Fruit fly (Drosophila melanogaster) whole organism, embryonic: ENCODE measurements around the gene Gk2.

Source experiments
- ATbp ChIP-seq: fragments of 200-800 bp; sonication (Bioruptor generic); optimal IDR thresholded peaks from 2 replicates; lab custom pipeline; 2017; ENCODE audit warnings: missing biosample characterization, mild to moderate bottlenecking, missing genetic modification characterization, missing genetic modification reagents
- BEAF-32 ChIP-seq: fragments of 200-800 bp; sonication (Bioruptor generic); optimal IDR thresholded peaks from 3 replicates; lab custom pipeline; 2017; ENCODE audit warnings: missing biosample characterization, missing genetic modification characterization, mild to moderate bottlenecking, moderate library complexity, missing genetic modification reagents
- CG10267 ChIP-seq: fragments of 200-800 bp; sonication (Bioruptor generic); optimal IDR thresholded peaks from 2 replicates; lab custom pipeline; 2018; ENCODE audit warnings: missing biosample characterization, mild to moderate bottlenecking, missing genetic modification characterization, moderate library complexity
- CG11696 ChIP-seq: fragments of 200-800 bp; sonication (Bioruptor generic); IDR thresholded peaks from 2 replicates; pipeline ENCODE4 v1.3.6; 2022; ENCODE audit warnings: missing biosample characterization, missing genetic modification characterization
- CG12299 ChIP-seq: fragments of 200-800 bp; sonication (Bioruptor generic); optimal IDR thresholded peaks from 2 replicates; lab custom pipeline; 2018; ENCODE audit warnings: missing biosample characterization, mild to moderate bottlenecking, missing genetic modification characterization
- CG12769 ChIP-seq: fragments of 200-800 bp; sonication (Bioruptor generic); optimal IDR thresholded peaks from 2 replicates; lab custom pipeline; 2019; ENCODE audit warnings: missing biosample characterization, mild to moderate bottlenecking, missing genetic modification characterization, moderate library complexity
- CG13296 ChIP-seq: fragments of 200-800 bp; sonication (Bioruptor generic); optimal IDR thresholded peaks from 3 replicates; lab custom pipeline; 2018; ENCODE audit warnings: missing biosample characterization, mild to moderate bottlenecking, missing genetic modification characterization
- CG13775 ChIP-seq: fragments of 200-800 bp; sonication (Bioruptor generic); optimal IDR thresholded peaks from 3 replicates; lab custom pipeline; 2017; ENCODE audit warnings: missing biosample characterization, mild to moderate bottlenecking, missing genetic modification characterization
- CG14014 ChIP-seq: fragments of 200-800 bp; sonication (Bioruptor generic); IDR thresholded peaks from 2 replicates; pipeline ENCODE4 v1.3.6; 2022; ENCODE audit warnings: missing biosample characterization, missing genetic modification characterization
- CG14441 ChIP-seq: fragments of 200-800 bp; sonication (Bioruptor generic); IDR thresholded peaks from 2 replicates; pipeline ENCODE4 v1.3.6; 2022; ENCODE audit warnings: missing biosample characterization, missing genetic modification characterization
- CG15011 ChIP-seq: fragments of 200-800 bp; sonication (Bioruptor generic); optimal IDR thresholded peaks from 3 replicates; lab custom pipeline; 2018; ENCODE audit warnings: missing biosample characterization, mild to moderate bottlenecking, missing genetic modification characterization
- CG15269 ChIP-seq: fragments of 200-800 bp; sonication (Bioruptor generic); optimal IDR thresholded peaks from 2 replicates; lab custom pipeline; 2018; ENCODE audit warnings: missing biosample characterization, mild to moderate bottlenecking, missing genetic modification characterization, moderate library complexity
- CG1529 ChIP-seq: fragments of 200-800 bp; sonication (Bioruptor generic); optimal IDR thresholded peaks from 3 replicates; lab custom pipeline; 2018; ENCODE audit warnings: missing biosample characterization, missing genetic modification characterization
- CG15601 ChIP-seq: fragments of 200-800 bp; sonication (Bioruptor generic); optimal IDR thresholded peaks from 3 replicates; lab custom pipeline; 2019; ENCODE audit warnings: missing biosample characterization, mild to moderate bottlenecking, missing genetic modification characterization, moderate library complexity
- CG15696 ChIP-seq: fragments of 200-800 bp; sonication (Bioruptor generic); optimal IDR thresholded peaks from 2 replicates; lab custom pipeline; 2019; ENCODE audit warnings: missing biosample characterization, mild to moderate bottlenecking, missing genetic modification characterization, moderate library complexity
- CG17186 ChIP-seq: fragments of 200-800 bp; sonication (Bioruptor generic); optimal IDR thresholded peaks from 3 replicates; lab custom pipeline; 2017; ENCODE audit warnings: missing biosample characterization, missing genetic modification reagents, missing genetic modification characterization
- CG17385 ChIP-seq: fragments of 200-800 bp; sonication (Bioruptor generic); optimal IDR thresholded peaks from 3 replicates; lab custom pipeline; 2018; ENCODE audit warnings: missing biosample characterization, mild to moderate bottlenecking, missing genetic modification characterization
- CG17568 ChIP-seq: fragments of 200-800 bp; sonication (Bioruptor generic); optimal IDR thresholded peaks from 2 replicates; lab custom pipeline; 2018; ENCODE audit warnings: missing biosample characterization, mild to moderate bottlenecking, missing genetic modification characterization, moderate library complexity
- CG17802 ChIP-seq: fragments of 200-800 bp; sonication (Bioruptor generic); optimal IDR thresholded peaks from 2 replicates; lab custom pipeline; 2018; ENCODE audit warnings: missing biosample characterization, mild to moderate bottlenecking, missing genetic modification characterization, moderate library complexity
- CG17829 ChIP-seq: fragments of 200-800 bp; optimal IDR thresholded peaks from 2 replicates; lab custom pipeline; 2019; ENCODE audit warnings: missing biosample characterization, mild to moderate bottlenecking, missing genetic modification characterization, moderate library complexity
- CG18011 ChIP-seq: fragments of 200-800 bp; sonication (Bioruptor generic); optimal IDR thresholded peaks from 2 replicates; lab custom pipeline; 2017; ENCODE audit warnings: missing biosample characterization, missing genetic modification characterization, mild to moderate bottlenecking, moderate library complexity, missing genotype
- CG2199 ChIP-seq: fragments of 200-800 bp; sonication (Bioruptor generic); IDR thresholded peaks from 3 replicates; pipeline ENCODE4 v1.3.6; 2022; ENCODE audit warnings: missing biosample characterization, missing genetic modification characterization
- CG2202 ChIP-seq: fragments of 200-800 bp; sonication (Bioruptor generic); optimal IDR thresholded peaks from 2 replicates; lab custom pipeline; 2018; ENCODE audit warnings: missing biosample characterization, mild to moderate bottlenecking, missing genetic modification characterization
- CG30020 ChIP-seq: fragments of 200-800 bp; optimal IDR thresholded peaks from 2 replicates; lab custom pipeline; 2019; ENCODE audit warnings: missing biosample characterization, mild to moderate bottlenecking, missing genetic modification characterization, moderate library complexity
- CG31365 ChIP-seq: fragments of 200-800 bp; sonication (Bioruptor generic); optimal IDR thresholded peaks from 2 replicates; lab custom pipeline; 2018; ENCODE audit warnings: missing biosample characterization, mild to moderate bottlenecking, missing genetic modification characterization
- CG31441 ChIP-seq: fragments of 200-800 bp; sonication (Bioruptor generic); IDR thresholded peaks from 2 replicates; pipeline ENCODE4 v1.3.6; 2022; ENCODE audit warnings: missing biosample characterization, missing genetic modification characterization
- CG4424 ChIP-seq: fragments of 200-800 bp; sonication (Bioruptor generic); optimal IDR thresholded peaks from 3 replicates; lab custom pipeline; 2016; ENCODE audit warnings: missing biosample characterization, missing genetic modification characterization
- CG6254 ChIP-seq: fragments of 200-800 bp; sonication (Bioruptor generic); optimal IDR thresholded peaks from 3 replicates; lab custom pipeline; 2017; ENCODE audit warnings: mild to moderate bottlenecking, missing biosample characterization, missing genetic modification reagents, missing genetic modification characterization
- D19B ChIP-seq: fragments of 200-800 bp; sonication (Bioruptor generic); optimal IDR thresholded peaks from 2 replicates; lab custom pipeline; 2017; ENCODE audit warnings: missing biosample characterization, mild to moderate bottlenecking, missing genetic modification characterization
- HHEX ChIP-seq: fragments of 200-800 bp; sonication (Bioruptor generic); optimal IDR thresholded peaks from 3 replicates; lab custom pipeline; 2017; ENCODE audit warnings: missing biosample characterization, mild to moderate bottlenecking, missing genetic modification characterization, missing genetic modification reagents
- HmgZ ChIP-seq: fragments of 200-800 bp; sonication (Bioruptor generic); optimal IDR thresholded peaks from 2 replicates; lab custom pipeline; 2018; ENCODE audit warnings: missing biosample characterization, mild to moderate bottlenecking, missing genetic modification characterization
- Meics ChIP-seq: fragments of 200-800 bp; sonication (Bioruptor generic); optimal IDR thresholded peaks from 2 replicates; lab custom pipeline; 2017; ENCODE audit warnings: missing biosample characterization, mild to moderate bottlenecking, missing genetic modification characterization
- Nf-YC ChIP-seq: fragments of 200-800 bp; optimal IDR thresholded peaks from 3 replicates; lab custom pipeline; 2019; ENCODE audit warnings: missing biosample characterization, mild to moderate bottlenecking, missing genetic modification characterization, moderate library complexity
- Oaz ChIP-seq: fragments of 200-800 bp; sonication (Bioruptor generic); IDR thresholded peaks from 2 replicates; pipeline ENCODE4 v1.3.6; 2022; ENCODE audit warnings: missing biosample characterization, missing genetic modification characterization
- Optix ChIP-seq: fragments of 200-800 bp; sonication (Bioruptor generic); IDR thresholded peaks from 3 replicates; pipeline ENCODE4 v1.3.6; 2022; ENCODE audit warnings: missing biosample characterization, missing genetic modification characterization
- Spps ChIP-seq: fragments of 200-800 bp; sonication (Bioruptor generic); optimal IDR thresholded peaks from 2 replicates; lab custom pipeline; 2018; ENCODE audit warnings: missing biosample characterization, mild to moderate bottlenecking, missing genetic modification characterization
- Trl ChIP-seq, 3 experiments: fragments of >200 bp in 2 of 3; fragments of 200-800 bp in 1 of 3; sonication (Bioruptor generic) in 1 of 3; optimal IDR thresholded peaks; 2 replicates in 1 of 3; 3 replicates in 2 of 3; lab custom pipeline; 2016 to 2017; ENCODE audit warnings: missing biosample characterization in 1 of 3, missing genetic modification characterization in 1 of 3
- chn ChIP-seq: fragments of 200-800 bp; sonication (Bioruptor generic); optimal IDR thresholded peaks from 2 replicates; lab custom pipeline; 2016; ENCODE audit warnings: missing biosample characterization, missing genetic modification characterization
- dimm ChIP-seq: fragments of 200-800 bp; sonication (Bioruptor generic); IDR thresholded peaks from 2 replicates; pipeline ENCODE4 v1.3.6; 2022; ENCODE audit warnings: missing biosample characterization, missing genetic modification characterization
- ftz-f1 ChIP-seq: fragments of 200-800 bp; sonication (Bioruptor generic); optimal IDR thresholded peaks from 2 replicates; lab custom pipeline; 2016; ENCODE audit warnings: missing biosample characterization, missing genetic modification characterization
- gsb ChIP-seq: fragments of 200-800 bp; sonication (Bioruptor generic); IDR thresholded peaks from 2 replicates; pipeline ENCODE4 v1.3.6; 2022; ENCODE audit warnings: missing biosample characterization, missing genetic modification characterization
- hbn ChIP-seq: fragments of 200-800 bp; sonication (Bioruptor generic); IDR thresholded peaks from 2 replicates; pipeline ENCODE4 v1.3.6; 2022; ENCODE audit warnings: missing biosample characterization, missing genetic modification characterization; ENCODE audit not compliant: partially characterized antibody
- jigr1 ChIP-seq: fragments of 200-800 bp; sonication (Bioruptor generic); IDR thresholded peaks from 3 replicates; pipeline ENCODE4 v1.3.6; 2022; ENCODE audit warnings: missing biosample characterization, missing genetic modification characterization
- knrl ChIP-seq: fragments of 200-800 bp; sonication (Bioruptor generic); IDR thresholded peaks from 3 replicates; pipeline ENCODE4 v1.3.6; 2022; ENCODE audit warnings: missing biosample characterization, missing genetic modification characterization; ENCODE audit not compliant: partially characterized antibody
- nmo ChIP-seq: fragments of 200-800 bp; sonication (Bioruptor generic); optimal IDR thresholded peaks from 2 replicates; lab custom pipeline; 2018; ENCODE audit warnings: missing biosample characterization, mild to moderate bottlenecking, missing genetic modification characterization, moderate library complexity
- pb ChIP-seq: fragments of 200-800 bp; sonication (Bioruptor generic); optimal IDR thresholded peaks from 3 replicates; lab custom pipeline; 2016; ENCODE audit warnings: missing biosample characterization, missing genetic modification characterization
- repo ChIP-seq: fragments of 200-800 bp; sonication (Bioruptor generic); optimal IDR thresholded peaks from 2 replicates; lab custom pipeline; 2016; ENCODE audit warnings: missing biosample characterization, missing genetic modification characterization
- row ChIP-seq: fragments of 200-800 bp; sonication (Bioruptor generic); IDR thresholded peaks from 3 replicates; pipeline ENCODE4 v1.3.6; 2022; ENCODE audit warnings: missing biosample characterization, missing genetic modification characterization
- slou ChIP-seq: fragments of 200-800 bp; sonication (Bioruptor generic); optimal IDR thresholded peaks from 3 replicates; lab custom pipeline; 2016; ENCODE audit warnings: missing biosample characterization, missing genetic modification characterization
- stwl ChIP-seq: fragments of 200-800 bp; sonication (Bioruptor generic); optimal IDR thresholded peaks from 3 replicates; lab custom pipeline; 2018; ENCODE audit warnings: missing biosample characterization, mild to moderate bottlenecking, missing genetic modification characterization, moderate library complexity

Gk2 gene

dm6 chr3L:1730873-1731272 is 7.3 kb upstream of the Gk2 start, which contains the start of gene drpr (continued):
- TF ChIP-seq CG12769 (tag; lab: Kevin White, UChicago) (peak; percentile 11), CG14441 (GFP tag; lab: Robert Waterston, UW) (peak; percentile 14; the same call in 1 of the 2 replicates), row (GFP tag; lab: Robert Waterston, UW) (peak; percentile 79), CG18011 (GFP tag; lab: Kevin White, UChicago) (no peak), BEAF-32 (GFP tag; lab: Kevin White, UChicago) (peak; percentile 32), knrl (peak; percentile 45; the same call in 1 of the 3 replicates), CG10267 (tag; lab: Kevin White, UChicago) (peak; percentile 58), slou (GFP tag; lab: Kevin White, UChicago) (no peak), hbn (GFP tag; lab: Robert Waterston, UW) (no peak), CG13296 (GFP tag; lab: Kevin White, UChicago) (peak; percentile 37), CG17186 (peak; percentile 11), CG1529 (GFP tag; lab: Kevin White, UChicago) (no peak), CG15601 (tag; lab: Kevin White, UChicago) (peak; percentile 11), gsb (GFP tag; lab: Robert Waterston, UW) (no peak), CG4424 (GFP tag; lab: Kevin White, UChicago) (no peak), CG31365 (tag; lab: Kevin White, UChicago) (no peak), CG30020 (tag; lab: Kevin White, UChicago) (peak; percentile 34), ATbp (GFP tag; lab: Kevin White, UChicago) (no peak), Meics (GFP tag; lab: Kevin White, UChicago) (no peak), CG17385 (peak; percentile 48), CG2199 (GFP tag; lab: Robert Waterston, UW) (0 out of 3 replicates have a peak, but pooled peaks have one; percentile 24), jigr1 (GFP tag; lab: Robert Waterston, UW) (no peak), D19B (GFP tag; lab: Kevin White, UChicago) (no peak), CG12299 (tag; lab: Kevin White, UChicago) (peak; percentile 81), Optix (GFP tag; lab: Robert Waterston, UW) (no peak), stwl (peak; percentile 70), CG17829 (tag; lab: Kevin White, UChicago) (peak; percentile 58), CG31441 (GFP tag; lab: Robert Waterston, UW) (peak; percentile 79), CG17568 (GFP tag; lab: Kevin White, UChicago) (peak; percentile 73), chn (no peak), CG15696 (peak; percentile 4), Nf-YC (peak; percentile 46), HmgZ (tag; lab: Kevin White, UChicago) (peak; percentile 51), Spps (tag; lab: Kevin White, UChicago) (no peak), nmo (peak; percentile 36), CG13775 (peak; percentile 33), CG2202 (tag; lab: Kevin White, UChicago) (peak; percentile 6), CG14014 (GFP tag; lab: Robert Waterston, UW) (peak; percentile 11; the same call in 1 of the 2 replicates), CG15269 (tag; lab: Kevin White, UChicago) (no peak), Trl (optimal IDR thresholded peaks at IDR 0.05; lab: Kevin White, UChicago) (no peak), Trl (GFP tag; optimal IDR thresholded peaks at IDR 0.05; lab: Kevin White, UChicago) (peak; percentile 2), repo (GFP tag; lab: Kevin White, UChicago) (no peak), pb (no peak), CG11696 (no peak), Oaz (GFP tag; lab: Robert Waterston, UW) (no peak), CG15011 (GFP tag; lab: Kevin White, UChicago) (no peak), ftz-f1 (GFP tag; lab: Kevin White, UChicago) (peak; percentile 1), HHEX (GFP tag; lab: Kevin White, UChicago) (peak; percentile 41), dimm (GFP tag; lab: Robert Waterston, UW) (no peak), CG6254 (no peak), CG17802 (no peak)
